Worm (Caenorhabditis elegans): ENCODE measurements around the gene K11H12.3.

The K11H12.3 gene

ce11 chrIV:673313-673712 is at the start of gene K11H12.3:
Gene K11H12.3 (minus strand): TSS chrIV:673480.
- TF ChIP-seq B0310.2 (tag; optimal IDR thresholded peaks at IDR 0.05) (no peak), scrt-1 (GFP tag; IDR thresholded peaks at IDR 0.05) (no peak), ets-7 (tag; optimal IDR thresholded peaks at IDR 0.05) (no peak), hnd-1 (tag; optimal IDR thresholded peaks at IDR 0.05) (no peak), pes-1 (GFP tag; IDR thresholded peaks at IDR 0.05) (no peak), sea-1 (GFP tag; conservative IDR thresholded peaks at IDR 0.05) (no peak), F13C5.2 (tag; optimal IDR thresholded peaks at IDR 0.05) (no peak), hmbx-1 (tag; optimal IDR thresholded peaks at IDR 0.05) (no peak), tra-4 (tag; optimal IDR thresholded peaks at IDR 0.05) (no peak), hmg-4 (GFP tag; optimal IDR thresholded peaks at IDR 0.05) (no peak), tbx-37 (GFP tag; conservative IDR thresholded peaks at IDR 0.05) (no peak), aly-1 (tag; optimal IDR thresholded peaks at IDR 0.05) (no peak)

ce11 chrIV:719351-719750 is 46.1 kb upstream of the K11H12.3 start, which contains the start of gene Y55F3C.10:
Gene Y55F3C.10 (minus strand): TSS chrIV:719451.
- TF ChIP-seq scrt-1 (GFP tag; IDR thresholded peaks at IDR 0.05), result no peak
- TF ChIP-seq ets-7 (tag; optimal IDR thresholded peaks at IDR 0.05), result no peak
- TF ChIP-seq ama-1 (optimal IDR thresholded peaks at IDR 0.05), result no peak
- no peak for TF ChIP-seq aly-1 (tag; optimal IDR thresholded peaks at IDR 0.05)
- TF ChIP-seq ceh-13 (GFP tag; optimal IDR thresholded peaks at IDR 0.05), result no peak
- no peak for TF ChIP-seq tbx-37 (GFP tag; conservative IDR thresholded peaks at IDR 0.05)
- TF ChIP-seq hmg-4 (GFP tag; optimal IDR thresholded peaks at IDR 0.05), result no peak
- no peak for TF ChIP-seq ceh-36 (tag; optimal IDR thresholded peaks at IDR 0.05)
- no peak for TF ChIP-seq pes-1 (GFP tag; IDR thresholded peaks at IDR 0.05)

DNA sequence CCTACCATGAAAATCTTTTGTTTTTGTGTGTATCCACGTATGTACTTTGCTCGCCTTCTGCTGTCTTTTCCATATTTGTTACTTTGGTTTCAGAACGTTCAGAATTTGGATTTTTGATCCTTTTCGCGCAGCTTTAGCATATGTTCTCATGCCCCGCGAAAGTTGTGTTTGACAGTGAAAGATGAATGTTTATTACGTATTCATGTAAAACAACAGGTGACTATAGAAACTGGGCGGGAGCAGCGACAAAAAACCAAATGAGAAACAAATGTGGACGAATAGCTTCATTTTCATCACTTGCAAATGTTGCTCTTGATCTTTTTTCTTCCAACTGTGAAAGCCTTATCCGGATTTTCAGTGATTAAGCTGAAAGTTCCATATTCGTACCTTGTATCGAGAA is 43.0 kb upstream of the K11H12.3 start, which contains the start of gene clec-164:
TSS of gene clec-164 (plus strand) at position 301 of the 400 bp plus-strand sequence.
- TF ChIP-seq hmg-4 (GFP tag; optimal IDR thresholded peaks at IDR 0.05), result no peak
- TF ChIP-seq sea-1 (GFP tag; conservative IDR thresholded peaks at IDR 0.05), result no peak
- no peak for TF ChIP-seq pes-1 (GFP tag; IDR thresholded peaks at IDR 0.05)
- no peak for TF ChIP-seq tra-4 (tag; optimal IDR thresholded peaks at IDR 0.05)
- no peak for TF ChIP-seq ama-1 (optimal IDR thresholded peaks at IDR 0.05)
- TF ChIP-seq hnd-1 (tag; optimal IDR thresholded peaks at IDR 0.05), result no peak
- TF ChIP-seq scrt-1 (GFP tag; IDR thresholded peaks at IDR 0.05), result no peak
- no peak for TF ChIP-seq ets-7 (tag; optimal IDR thresholded peaks at IDR 0.05)
- TF ChIP-seq ceh-36 (tag; optimal IDR thresholded peaks at IDR 0.05), result no peak
- no peak for TF ChIP-seq F13C5.2 (tag; optimal IDR thresholded peaks at IDR 0.05)
- TF ChIP-seq hmbx-1 (tag; optimal IDR thresholded peaks at IDR 0.05), result no peak
- no peak for TF ChIP-seq aly-1 (tag; optimal IDR thresholded peaks at IDR 0.05)
- no peak for TF ChIP-seq tbx-11 (GFP tag; IDR thresholded peaks at IDR 0.05)
- TF ChIP-seq ceh-13 (GFP tag; optimal IDR thresholded peaks at IDR 0.05), result no peak
- no peak for TF ChIP-seq B0310.2 (tag; optimal IDR thresholded peaks at IDR 0.05)
- TF ChIP-seq tbx-37 (GFP tag; conservative IDR thresholded peaks at IDR 0.05), result no peak
- no peak for TF ChIP-seq flt-1 (GFP tag; IDR thresholded peaks at IDR 0.05)

- no peak for TF ChIP-seq flt-1 (GFP tag; IDR thresholded peaks at IDR 0.05)
- no peak for TF ChIP-seq sea-1 (GFP tag; conservative IDR thresholded peaks at IDR 0.05)
- TF ChIP-seq ceh-36 (tag; optimal IDR thresholded peaks at IDR 0.05), result no peak
- no peak for TF ChIP-seq hmg-4 (GFP tag; optimal IDR thresholded peaks at IDR 0.05)
- no peak for TF ChIP-seq tbx-37 (GFP tag; conservative IDR thresholded peaks at IDR 0.05)
- TF ChIP-seq tra-4 (tag; optimal IDR thresholded peaks at IDR 0.05), result no peak
Observed at ce11 chrIV:715433-715832, 42.2 kb upstream of the K11H12.3 start.

- TF ChIP-seq ceh-36 (tag; optimal IDR thresholded peaks at IDR 0.05), result no peak
- no peak for TF ChIP-seq hmbx-1 (tag; optimal IDR thresholded peaks at IDR 0.05)
- TF ChIP-seq hnd-1 (tag; optimal IDR thresholded peaks at IDR 0.05), result no peak
- no peak for TF ChIP-seq pes-1 (GFP tag; IDR thresholded peaks at IDR 0.05)
- TF ChIP-seq tbx-37 (GFP tag; conservative IDR thresholded peaks at IDR 0.05), result no peak
- TF ChIP-seq tra-4 (tag; optimal IDR thresholded peaks at IDR 0.05), result no peak
- no peak for TF ChIP-seq sea-1 (GFP tag; conservative IDR thresholded peaks at IDR 0.05)
Observed at ce11 chrIV:707635-708034, 34.4 kb upstream of the K11H12.3 start, which contains the start of gene cutl-26. Gene cutl-26 (minus strand): TSS chrIV:707735.

DNA sequence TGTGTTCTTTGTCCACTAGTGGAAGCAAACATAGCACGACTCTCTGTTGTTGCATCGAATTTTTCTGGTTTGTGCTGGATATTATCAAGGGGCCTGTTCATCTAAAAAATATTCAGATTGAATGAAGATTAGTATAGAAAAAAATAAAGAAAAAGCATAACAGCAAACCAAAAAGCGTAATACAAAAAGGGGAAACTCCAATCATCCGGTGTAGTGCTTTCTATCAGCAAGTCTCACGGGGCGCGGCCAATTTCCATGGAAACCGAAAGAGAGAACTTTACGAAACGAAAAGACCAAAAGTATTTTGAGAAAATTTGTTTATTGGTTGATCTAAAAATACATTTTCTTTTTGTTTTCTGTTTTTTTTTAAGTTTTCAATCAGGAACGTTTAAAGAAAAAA is 25.0 kb upstream of the K11H12.3 start, which contains the start of gene Y55F3C.17:
TSS of gene Y55F3C.17 (minus strand) at position 101 of the 400 bp plus-strand sequence.
- TF ChIP-seq flt-1 (GFP tag; IDR thresholded peaks at IDR 0.05) (no peak), ets-7 (tag; optimal IDR thresholded peaks at IDR 0.05) (no peak), scrt-1 (GFP tag; IDR thresholded peaks at IDR 0.05) (no peak), aly-1 (tag; optimal IDR thresholded peaks at IDR 0.05) (no peak), ama-1 (optimal IDR thresholded peaks at IDR 0.05) (no peak)

ce11 chrIV:684748-685147 is 11.5 kb upstream of the K11H12.3 start:
- TF ChIP-seq pes-1 (GFP tag; IDR thresholded peaks at IDR 0.05) (no peak), ets-7 (tag; optimal IDR thresholded peaks at IDR 0.05) (no peak), F13C5.2 (tag; optimal IDR thresholded peaks at IDR 0.05) (no peak), ceh-36 (tag; optimal IDR thresholded peaks at IDR 0.05) (no peak), B0310.2 (tag; optimal IDR thresholded peaks at IDR 0.05) (no peak), hmg-4 (GFP tag; optimal IDR thresholded peaks at IDR 0.05) (no peak), ama-1 (optimal IDR thresholded peaks at IDR 0.05) (no peak), flt-1 (GFP tag; IDR thresholded peaks at IDR 0.05) (no peak), sea-1 (GFP tag; conservative IDR thresholded peaks at IDR 0.05) (no peak), hnd-1 (tag; optimal IDR thresholded peaks at IDR 0.05) (no peak), scrt-1 (GFP tag; IDR thresholded peaks at IDR 0.05) (no peak), ceh-13 (GFP tag; optimal IDR thresholded peaks at IDR 0.05) (no peak), tbx-37 (GFP tag; conservative IDR thresholded peaks at IDR 0.05) (no peak), tra-4 (tag; optimal IDR thresholded peaks at IDR 0.05) (no peak), aly-1 (tag; optimal IDR thresholded peaks at IDR 0.05) (no peak), hmbx-1 (tag; optimal IDR thresholded peaks at IDR 0.05) (no peak), tbx-11 (GFP tag; IDR thresholded peaks at IDR 0.05) (no peak)

ce11 chrIV:684197-684596 is 10.9 kb upstream of the K11H12.3 start, which contains the start of gene cutl-28:
Gene cutl-28 (plus strand): TSS chrIV:684497.
- TF ChIP-seq hmg-4 (GFP tag; optimal IDR thresholded peaks at IDR 0.05), result no peak
- no peak for TF ChIP-seq ceh-13 (GFP tag; optimal IDR thresholded peaks at IDR 0.05)
- TF ChIP-seq ama-1 (optimal IDR thresholded peaks at IDR 0.05), result no peak
- TF ChIP-seq tra-4 (tag; optimal IDR thresholded peaks at IDR 0.05), result no peak
- TF ChIP-seq ets-7 (tag; optimal IDR thresholded peaks at IDR 0.05), result no peak
- TF ChIP-seq scrt-1 (GFP tag; IDR thresholded peaks at IDR 0.05), result no peak
- no peak for TF ChIP-seq ceh-36 (tag; optimal IDR thresholded peaks at IDR 0.05)
- TF ChIP-seq hmbx-1 (tag; optimal IDR thresholded peaks at IDR 0.05), result no peak
- TF ChIP-seq pes-1 (GFP tag; IDR thresholded peaks at IDR 0.05), result no peak
- no peak for TF ChIP-seq F13C5.2 (tag; optimal IDR thresholded peaks at IDR 0.05)
- no peak for TF ChIP-seq tbx-11 (GFP tag; IDR thresholded peaks at IDR 0.05)
- no peak for TF ChIP-seq flt-1 (GFP tag; IDR thresholded peaks at IDR 0.05)
- TF ChIP-seq sea-1 (GFP tag; conservative IDR thresholded peaks at IDR 0.05), result no peak
- TF ChIP-seq tbx-37 (GFP tag; conservative IDR thresholded peaks at IDR 0.05), result no peak
- no peak for TF ChIP-seq hnd-1 (tag; optimal IDR thresholded peaks at IDR 0.05)
- no peak for TF ChIP-seq B0310.2 (tag; optimal IDR thresholded peaks at IDR 0.05)
- TF ChIP-seq aly-1 (tag; optimal IDR thresholded peaks at IDR 0.05), result no peak
